Worm (Caenorhabditis elegans) whole organism, early embryonic: ENCODE measurements around the gene C08B6.11.

Source experiments
- ama-1 ChIP-seq: fragments of 150-350 bp; optimal IDR thresholded peaks from 2 replicates; lab custom pipeline; 2014
- ceh-13 ChIP-seq: fragments of 200-800 bp; sonication (Bioruptor generic); optimal IDR thresholded peaks from 2 replicates; lab custom pipeline; 2018; ENCODE audit warnings: mild to moderate bottlenecking, missing genetic modification characterization, missing compliant biosample characterization
- ceh-36 ChIP-seq: sonication (generic microtip); optimal IDR thresholded peaks from 2 replicates; lab custom pipeline; 2016; ENCODE audit warnings: missing genetic modification characterization, inconsistent platforms, missing compliant biosample characterization

DNA sequence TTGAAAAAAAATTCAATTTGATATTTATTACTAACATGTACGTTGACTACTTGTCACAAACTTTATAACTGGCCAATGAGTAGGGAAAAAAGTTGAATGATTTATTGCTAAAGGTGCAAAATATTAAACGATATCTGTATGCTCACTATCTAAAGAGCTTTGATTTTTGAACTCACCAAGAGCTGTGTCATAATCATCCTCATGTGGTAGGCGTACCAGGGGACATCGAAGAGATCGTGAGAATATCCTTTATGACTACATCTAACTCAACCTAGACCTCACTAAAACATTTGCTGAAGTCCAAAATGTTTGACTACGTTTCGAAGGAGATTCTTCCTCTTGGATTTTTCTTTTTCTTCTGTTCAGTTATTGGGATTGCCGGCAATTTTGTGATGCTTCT lies 44.9 kb downstream of the C08B6.11 start, which contains the start of gene srsx-28:
- TF ChIP-seq ama-1 (lab: Kevin White, UChicago) (no peak), ceh-13 (GFP tag; lab: Kevin White, UChicago) (no peak), ceh-36 (tag; lab: Kevin White, UChicago) (no peak)
